Fruit fly (Drosophila melanogaster) whole organism, adult: ENCODE results near the gene PolA2.

Experiments
- CG5204 ChIP-seq: fragments of 200-800 bp; sonication (Bioruptor generic); optimal IDR thresholded peaks from 2 replicates; lab custom pipeline; 2016; ENCODE audit warnings: missing biosample characterization, missing genetic modification characterization
- kay ChIP-seq: fragments of 200-800 bp; sonication (Bioruptor generic); peaks from one replicate; lab custom pipeline; 2016; ENCODE audit warnings: missing biosample characterization, missing genetic modification characterization, borderline replicate concordance

DNA sequence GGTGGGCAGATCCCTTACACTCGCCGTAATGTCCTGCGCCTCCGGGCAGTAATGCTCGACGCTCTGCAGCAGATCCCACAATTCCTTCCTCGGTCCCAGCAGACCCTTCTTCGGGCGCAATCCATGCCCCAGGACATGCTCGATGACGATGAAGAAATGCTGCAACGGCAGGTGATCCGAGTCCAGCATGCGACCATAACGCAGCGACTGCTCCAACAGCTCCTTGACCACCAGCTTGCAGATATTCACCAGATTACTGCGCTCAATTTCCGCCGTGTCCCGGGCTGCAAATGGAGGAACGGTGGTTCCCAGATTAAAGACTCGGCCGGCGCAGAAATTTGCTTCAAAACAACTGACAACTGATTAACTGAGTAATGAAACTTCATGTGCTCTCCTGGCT is 5.6 kb upstream of the PolA2 start, which contains the start of gene CG31068:
- no peak for TF ChIP-seq kay (GFP tag; lab: Kevin White, UChicago)
- no peak for TF ChIP-seq CG5204 (GFP tag; lab: Kevin White, UChicago)
